Worm (Caenorhabditis elegans): ENCODE data around the gene mboa-2.

DNA sequence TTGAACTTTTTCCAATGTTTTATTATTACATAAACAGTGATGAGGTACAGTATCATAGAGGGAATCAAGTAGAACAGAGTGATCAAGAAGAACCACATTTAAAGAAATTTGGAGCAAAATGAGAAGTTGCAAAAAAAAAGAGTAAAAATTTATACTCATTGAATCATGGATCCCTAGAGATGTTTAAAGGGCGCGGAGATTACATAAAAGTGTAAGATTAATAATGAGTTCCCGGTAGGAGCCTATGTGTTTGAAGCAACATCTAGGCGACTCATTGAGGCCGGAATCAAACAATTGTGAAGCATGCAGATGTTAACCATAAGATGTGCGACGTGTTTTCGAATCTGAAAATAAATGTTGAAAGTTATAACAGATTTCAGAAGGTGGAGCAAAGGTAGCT lies 30.0 kb upstream of the mboa-2 start, which contains the start of gene srg-39:
- TF ChIP-seq mep-1 (tag; optimal IDR thresholded peaks at IDR 0.05) (no peak), unc-62 (GFP tag; optimal IDR thresholded peaks at IDR 0.05) (no peak), nhr-237 (tag; optimal IDR thresholded peaks at IDR 0.05) (no peak), lsy-2 (tag; optimal IDR thresholded peaks at IDR 0.05) (no peak), nhr-12 (tag; optimal IDR thresholded peaks at IDR 0.05) (no peak), blmp-1 (tag; optimal IDR thresholded peaks at IDR 0.05) (no peak), ztf-11 (tag; optimal IDR thresholded peaks at IDR 0.05) (no peak), pha-4 (tag; optimal IDR thresholded peaks at IDR 0.05) (no peak), mls-2 (tag; optimal IDR thresholded peaks at IDR 0.05) (no peak), zip-8 (tag; optimal IDR thresholded peaks at IDR 0.05) (no peak), nhr-2 (tag; optimal IDR thresholded peaks at IDR 0.05) (no peak), cnd-1 (tag; optimal IDR thresholded peaks at IDR 0.05) (no peak), nhr-28 (tag; optimal IDR thresholded peaks at IDR 0.05) (no peak)

All from whole organism, mixed stage, embryonic.